Fruit fly (Drosophila melanogaster) Kc167 (cell line): ENCODE results near the gene CG31551.

Experiments used
- Myc ChIP-seq: fragments of >200 bp; optimal IDR thresholded peaks from 2 replicates; lab custom pipeline; 2017; ENCODE audit warnings: missing external identifiers
- Sin3A ChIP-seq: fragments of >200 bp; optimal IDR thresholded peaks from 2 replicates; lab custom pipeline; 2018; ENCODE audit warnings: missing external identifiers
- h ChIP-seq: fragments of >200 bp; optimal IDR thresholded peaks from 3 replicates; lab custom pipeline; 2018; ENCODE audit warnings: missing external identifiers
- psq ChIP-seq: fragments of >200 bp; optimal IDR thresholded peaks from 2 replicates; lab custom pipeline; 2017; ENCODE audit warnings: missing external identifiers
- ttk ChIP-seq: sonication (Bioruptor generic); optimal IDR thresholded peaks from 2 replicates; lab custom pipeline; 2017; ENCODE audit warnings: missing external identifiers

DNA sequence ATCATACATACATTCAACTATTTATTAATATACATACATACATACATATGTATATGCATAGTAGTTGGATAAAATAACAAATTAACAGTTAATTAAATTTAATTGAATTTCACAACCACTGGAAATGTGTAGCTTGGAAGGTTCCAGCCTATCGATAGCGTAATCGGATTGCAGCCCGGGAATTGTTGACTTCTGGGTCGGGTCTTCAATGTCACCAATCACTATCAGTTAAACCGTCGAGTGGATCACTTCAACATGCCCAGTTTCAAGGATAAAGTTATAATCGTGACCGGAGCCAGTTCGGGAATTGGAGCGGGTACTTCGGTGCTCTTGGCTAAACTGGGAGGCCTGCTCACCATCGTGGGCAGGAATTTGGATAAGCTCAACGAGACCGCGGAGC, 5.8 kb downstream of the CG31551 start, which contains the start of gene CG12171:
- TF ChIP-seq Myc (lab: Kevin White, UChicago) (no peak), Sin3A (lab: Kevin White, UChicago) (no peak), h (lab: Kevin White, UChicago) (no peak), ttk (lab: Kevin White, UChicago) (no peak), psq (lab: Kevin White, UChicago) (no peak)
